Fruit fly (Drosophila melanogaster) whole organism, embryonic: ENCODE results near the gene Naxd.

Source experiments
- BtbVII ChIP-seq: fragments of 200-800 bp; sonication (Bioruptor generic); optimal IDR thresholded peaks from 3 replicates; lab custom pipeline; 2017; ENCODE audit warnings: missing biosample characterization, mild to moderate bottlenecking, missing genetic modification characterization
- CG1024 ChIP-seq: fragments of 200-800 bp; sonication (Bioruptor generic); IDR thresholded peaks from 2 replicates; pipeline ENCODE4 v1.3.6; 2022; ENCODE audit warnings: missing biosample characterization, missing genetic modification characterization
- CTCF ChIP-seq: fragments of 200-800 bp; sonication (Bioruptor generic); optimal IDR thresholded peaks from 2 replicates; lab custom pipeline; 2017; ENCODE audit warnings: missing biosample characterization, mild to moderate bottlenecking, missing genetic modification characterization, moderate library complexity
- Camta ChIP-seq: fragments of 200-800 bp; sonication (Bioruptor generic); optimal IDR thresholded peaks from 2 replicates; lab custom pipeline; 2016; ENCODE audit warnings: missing biosample characterization, missing genetic modification characterization
- Oaz ChIP-seq: fragments of 200-800 bp; sonication (Bioruptor generic); IDR thresholded peaks from 2 replicates; pipeline ENCODE4 v1.3.6; 2022; ENCODE audit warnings: missing biosample characterization, missing genetic modification characterization
- croc ChIP-seq: fragments of 200-800 bp; sonication (Bioruptor generic); conservative IDR thresholded peaks from 3 replicates; pipeline ENCODE4 v1.3.6; 2022; ENCODE audit warnings: missing biosample characterization, missing genetic modification characterization
- ken ChIP-seq: fragments of 200-800 bp; sonication (Bioruptor generic); IDR thresholded peaks from 3 replicates; pipeline ENCODE4 v1.3.6; 2022; ENCODE audit warnings: missing biosample characterization, missing genetic modification characterization
- ttk ChIP-seq: fragments of 200-800 bp; sonication (Bioruptor generic); IDR thresholded peaks from 2 replicates; pipeline ENCODE4 v2.1.2; 2022; ENCODE audit warnings: missing biosample characterization, missing genetic modification characterization

DNA sequence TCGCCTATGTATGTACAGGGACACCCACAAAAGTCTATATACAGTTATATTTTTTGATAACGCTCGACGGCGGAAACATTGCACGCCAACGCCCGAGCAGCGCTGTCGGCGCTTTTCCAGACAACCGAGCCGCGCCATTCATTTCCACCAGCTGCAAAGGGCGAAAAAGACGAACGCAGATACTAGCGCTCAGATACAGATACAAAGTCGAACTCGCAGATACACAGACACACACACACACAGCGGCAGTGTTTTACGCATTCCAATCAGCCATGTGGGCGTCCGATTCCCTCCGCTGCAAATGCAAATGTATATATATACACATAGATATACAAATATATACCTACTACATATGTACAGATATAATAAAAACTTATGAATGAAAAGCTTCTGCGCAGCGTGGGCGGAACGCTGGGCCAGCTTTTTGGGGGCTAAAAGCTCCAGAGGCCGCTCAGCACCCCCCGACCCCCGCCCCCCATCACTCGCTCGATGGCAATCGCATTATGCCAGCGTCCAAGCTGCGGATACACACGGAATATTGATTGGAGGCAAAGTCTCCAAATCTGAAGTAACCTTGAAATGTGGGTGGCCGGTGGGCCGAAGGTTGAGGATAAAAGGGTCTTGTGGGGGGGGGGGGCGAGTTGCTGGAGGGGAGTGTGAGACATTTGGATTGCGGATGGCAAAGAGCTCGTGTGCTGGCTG, 5.9 kb downstream of the Naxd start:
- TF ChIP-seq CTCF (GFP tag; lab: Kevin White, UChicago) (no peak), croc (no peak), ken (0 out of 3 replicates have a peak, but pooled peaks have one; percentile 25), Camta (GFP tag; lab: Kevin White, UChicago) (no peak), Oaz (no peak), CG1024 (GFP tag; lab: Robert Waterston, UW) (no peak), BtbVII (no peak), ttk (GFP tag; lab: Robert Waterston, UW) (peak; percentile 50; the same call in 1 of the 2 replicates)
